Fruit fly (Drosophila melanogaster) whole organism, embryonic: ENCODE measurements around the gene Mfe2.

Source experiments
- Blimp-1 ChIP-seq: fragments of 200-800 bp; sonication (Bioruptor generic); optimal IDR thresholded peaks from 3 replicates; lab custom pipeline; 2018; ENCODE audit warnings: missing biosample characterization, missing genetic modification characterization, mild to moderate bottlenecking, moderate library complexity, missing genetic modification reagents
- CG11247 ChIP-seq: fragments of 200-800 bp; sonication (Bioruptor generic); IDR thresholded peaks from 2 replicates; pipeline ENCODE4 v1.3.6; 2022; ENCODE audit warnings: missing biosample characterization, missing genetic modification characterization
- CG11696 ChIP-seq: fragments of 200-800 bp; sonication (Bioruptor generic); IDR thresholded peaks from 2 replicates; pipeline ENCODE4 v1.3.6; 2022; ENCODE audit warnings: missing biosample characterization, missing genetic modification characterization
- CG12299 ChIP-seq: fragments of 200-800 bp; sonication (Bioruptor generic); optimal IDR thresholded peaks from 2 replicates; lab custom pipeline; 2018; ENCODE audit warnings: missing biosample characterization, mild to moderate bottlenecking, missing genetic modification characterization
- CG12744 ChIP-seq: fragments of 200-800 bp; sonication (Bioruptor generic); optimal IDR thresholded peaks from 2 replicates; lab custom pipeline; 2016; ENCODE audit warnings: missing biosample characterization, missing genetic modification characterization
- CG12769 ChIP-seq: fragments of 200-800 bp; sonication (Bioruptor generic); optimal IDR thresholded peaks from 2 replicates; lab custom pipeline; 2019; ENCODE audit warnings: missing biosample characterization, mild to moderate bottlenecking, missing genetic modification characterization, moderate library complexity
- CG12942 ChIP-seq: fragments of 200-800 bp; sonication (Bioruptor generic); optimal IDR thresholded peaks from 3 replicates; lab custom pipeline; 2016; ENCODE audit warnings: missing biosample characterization, missing genetic modification characterization
- CG13287 ChIP-seq: fragments of 200-800 bp; sonication (Bioruptor generic); IDR thresholded peaks from 2 replicates; pipeline ENCODE4 v1.3.6; 2022; ENCODE audit warnings: missing biosample characterization, missing genetic modification characterization; ENCODE audit not compliant: partially characterized antibody
- CG13624 ChIP-seq: fragments of 200-800 bp; sonication (Bioruptor generic); optimal IDR thresholded peaks from 2 replicates; lab custom pipeline; 2016; ENCODE audit warnings: missing biosample characterization, missing genetic modification characterization
- CG14014 ChIP-seq: fragments of 200-800 bp; sonication (Bioruptor generic); IDR thresholded peaks from 2 replicates; pipeline ENCODE4 v1.3.6; 2022; ENCODE audit warnings: missing biosample characterization, missing genetic modification characterization
- CG14441 ChIP-seq: fragments of 200-800 bp; sonication (Bioruptor generic); IDR thresholded peaks from 2 replicates; pipeline ENCODE4 v1.3.6; 2022; ENCODE audit warnings: missing biosample characterization, missing genetic modification characterization
- CG15479 ChIP-seq: fragments of 200-800 bp; sonication (Bioruptor generic); optimal IDR thresholded peaks from 3 replicates; lab custom pipeline; 2019; ENCODE audit warnings: missing biosample characterization, mild to moderate bottlenecking, missing genetic modification characterization, moderate library complexity
- CG1647 ChIP-seq: fragments of 200-800 bp; sonication (Bioruptor generic); optimal IDR thresholded peaks from 3 replicates; lab custom pipeline; 2016; ENCODE audit warnings: missing biosample characterization, missing genetic modification characterization
- CG17186 ChIP-seq: fragments of 200-800 bp; sonication (Bioruptor generic); optimal IDR thresholded peaks from 3 replicates; lab custom pipeline; 2017; ENCODE audit warnings: missing biosample characterization, missing genetic modification reagents, missing genetic modification characterization
- CG17361 ChIP-seq: fragments of 200-800 bp; sonication (Bioruptor generic); IDR thresholded peaks from 3 replicates; pipeline ENCODE4 v1.3.6; 2022; ENCODE audit warnings: missing biosample characterization, missing genetic modification characterization
- CG17829 ChIP-seq: fragments of 200-800 bp; optimal IDR thresholded peaks from 2 replicates; lab custom pipeline; 2019; ENCODE audit warnings: missing biosample characterization, mild to moderate bottlenecking, missing genetic modification characterization, moderate library complexity
- CG18619 ChIP-seq: fragments of 200-800 bp; sonication (Bioruptor generic); optimal IDR thresholded peaks from 3 replicates; lab custom pipeline; 2017; ENCODE audit warnings: missing biosample characterization, mild to moderate bottlenecking, missing genetic modification characterization
- CG30403 ChIP-seq: fragments of 200-800 bp; sonication (Bioruptor generic); optimal IDR thresholded peaks from 3 replicates; lab custom pipeline; 2016; ENCODE audit warnings: missing biosample characterization, missing genetic modification characterization
- CG3065 ChIP-seq: fragments of 200-800 bp; sonication (Bioruptor generic); optimal IDR thresholded peaks from 2 replicates; lab custom pipeline; 2016; ENCODE audit warnings: missing biosample characterization, missing genetic modification characterization
- CG9437 ChIP-seq: fragments of 200-800 bp; sonication (Bioruptor generic); optimal IDR thresholded peaks from 2 replicates; lab custom pipeline; 2018; ENCODE audit warnings: missing biosample characterization, mild to moderate bottlenecking, missing genetic modification characterization
- CG9609 ChIP-seq: fragments of 200-800 bp; sonication (Bioruptor generic); optimal IDR thresholded peaks from 3 replicates; lab custom pipeline; 2016; ENCODE audit warnings: missing biosample characterization, missing genetic modification characterization
- D19B ChIP-seq: fragments of 200-800 bp; sonication (Bioruptor generic); optimal IDR thresholded peaks from 2 replicates; lab custom pipeline; 2017; ENCODE audit warnings: missing biosample characterization, mild to moderate bottlenecking, missing genetic modification characterization
- Dad ChIP-seq: fragments of 200-800 bp; sonication (Bioruptor generic); optimal IDR thresholded peaks from 3 replicates; lab custom pipeline; 2016; ENCODE audit warnings: missing biosample characterization, missing genetic modification characterization
- Dp ChIP-seq: fragments of 200-800 bp; sonication (Bioruptor generic); optimal IDR thresholded peaks from 2 replicates; lab custom pipeline; 2018; ENCODE audit warnings: missing biosample characterization, mild to moderate bottlenecking, missing genetic modification characterization, moderate library complexity
- Gsc ChIP-seq: fragments of 200-800 bp; sonication (Bioruptor generic); IDR thresholded peaks from 2 replicates; pipeline ENCODE4 v1.3.6; 2022; ENCODE audit warnings: missing biosample characterization, missing genetic modification characterization
- HLH3B ChIP-seq: fragments of 200-800 bp; sonication (Bioruptor generic); IDR thresholded peaks from 2 replicates; pipeline ENCODE4 v1.3.6; 2022; ENCODE audit warnings: missing biosample characterization, missing genetic modification characterization
- HLH54F ChIP-seq: fragments of 200-800 bp; sonication (Bioruptor generic); optimal IDR thresholded peaks from 3 replicates; lab custom pipeline; 2016; ENCODE audit warnings: missing biosample characterization, missing genetic modification characterization
- Hr78 ChIP-seq, 2 experiments: fragments of 200-800 bp in 1 of 2; fragments of >200 bp in 1 of 2; sonication (Bioruptor generic) in 1 of 2; optimal IDR thresholded peaks; 2 replicates each; lab custom pipeline; 2017 to 2019; ENCODE audit warnings: missing biosample characterization in 2 of 2, missing genetic modification characterization in 2 of 2, mild to moderate bottlenecking in 1 of 2, moderate library complexity in 1 of 2
- Hsf ChIP-seq: fragments of 200-800 bp; sonication (Bioruptor generic); optimal IDR thresholded peaks from 3 replicates; lab custom pipeline; 2016; ENCODE audit warnings: missing biosample characterization, missing genetic modification characterization
- Med ChIP-seq: fragments of 200-800 bp; sonication (Bioruptor generic); peaks from one replicate; lab custom pipeline; 2016; ENCODE audit warnings: missing biosample characterization, missing genetic modification characterization, mild to moderate bottlenecking, inconsistent platforms, moderate library complexity
- Opbp ChIP-seq: fragments of 200-800 bp; sonication (Bioruptor generic); IDR thresholded peaks from 3 replicates; pipeline ENCODE4 v1.3.6; 2022; ENCODE audit warnings: missing biosample characterization, missing genetic modification characterization; ENCODE audit not compliant: partially characterized antibody
- Pdp1 ChIP-seq, 2 experiments: fragments of 200-800 bp; sonication (Bioruptor generic); optimal IDR thresholded peaks; 3 replicates each; lab custom pipeline; 2016; ENCODE audit warnings: missing biosample characterization in 2 of 2, missing genetic modification characterization in 2 of 2, mild to moderate bottlenecking in 1 of 2, moderate library complexity in 1 of 2
- al ChIP-seq: fragments of 200-800 bp; sonication (Bioruptor generic); IDR thresholded peaks from 2 replicates; pipeline ENCODE4 v1.3.6; 2022; ENCODE audit warnings: missing biosample characterization, missing genetic modification characterization
- crol ChIP-seq: fragments of 200-800 bp; sonication (Bioruptor generic); IDR thresholded peaks from 2 replicates; pipeline ENCODE4 v1.3.6; 2022; ENCODE audit warnings: missing biosample characterization, missing genetic modification characterization
- dm ChIP-seq: fragments of 200-800 bp; sonication (Bioruptor generic); optimal IDR thresholded peaks from 3 replicates; lab custom pipeline; 2016; ENCODE audit warnings: missing biosample characterization, missing genetic modification characterization
- dmrt99B ChIP-seq: fragments of 200-800 bp; sonication (Bioruptor generic); optimal IDR thresholded peaks from 2 replicates; lab custom pipeline; 2018; ENCODE audit warnings: missing biosample characterization, mild to moderate bottlenecking, missing genetic modification characterization, moderate library complexity
- esg ChIP-seq: fragments of 200-800 bp; sonication (Bioruptor generic); conservative IDR thresholded peaks from 2 replicates; pipeline ENCODE4 v1.3.6; 2022; ENCODE audit warnings: missing biosample characterization, missing genetic modification characterization
- exex ChIP-seq: fragments of 200-800 bp; sonication (Bioruptor generic); optimal IDR thresholded peaks from 4 replicates; lab custom pipeline; 2018; ENCODE audit warnings: missing biosample characterization, mild to moderate bottlenecking, missing genetic modification characterization, moderate library complexity
- her ChIP-seq: fragments of 200-800 bp; sonication (Bioruptor generic); optimal IDR thresholded peaks from 2 replicates; lab custom pipeline; 2016; ENCODE audit warnings: missing biosample characterization, missing genetic modification characterization
- lbe ChIP-seq: fragments of 200-800 bp; sonication (Bioruptor generic); optimal IDR thresholded peaks from 2 replicates; lab custom pipeline; 2016; ENCODE audit warnings: missing biosample characterization, mild to moderate bottlenecking, missing genetic modification characterization
- pzg ChIP-seq: fragments of 200-800 bp; sonication (Bioruptor generic); optimal IDR thresholded peaks from 3 replicates; lab custom pipeline; 2018; ENCODE audit warnings: missing biosample characterization, mild to moderate bottlenecking, missing genetic modification characterization, moderate library complexity
- shn ChIP-seq: fragments of 200-800 bp; sonication (Bioruptor generic); optimal IDR thresholded peaks from 3 replicates; lab custom pipeline; 2016; ENCODE audit warnings: missing biosample characterization, missing genetic modification characterization
- sob ChIP-seq: fragments of 200-800 bp; sonication (Bioruptor generic); IDR thresholded peaks from 2 replicates; pipeline ENCODE4 v1.3.6; 2022; ENCODE audit warnings: missing biosample characterization, missing genetic modification characterization
- ssp ChIP-seq: fragments of 200-800 bp; sonication (Bioruptor generic); IDR thresholded peaks from 2 replicates; pipeline ENCODE4 v1.3.6; 2022; ENCODE audit warnings: missing biosample characterization, missing genetic modification characterization
- sug ChIP-seq: fragments of 200-800 bp; optimal IDR thresholded peaks from 2 replicates; lab custom pipeline; 2019; ENCODE audit warnings: missing biosample characterization, mild to moderate bottlenecking, missing genetic modification characterization, moderate library complexity
- unpg ChIP-seq: fragments of 200-800 bp; sonication (Bioruptor generic); optimal IDR thresholded peaks from 3 replicates; lab custom pipeline; 2018; ENCODE audit warnings: missing biosample characterization, mild to moderate bottlenecking, missing genetic modification characterization, moderate library complexity
- vfl ChIP-seq: fragments of 200-800 bp; sonication (Bioruptor generic); optimal IDR thresholded peaks from 2 replicates; lab custom pipeline; 2016; ENCODE audit warnings: missing biosample characterization, missing genetic modification characterization
- wek ChIP-seq: fragments of 200-800 bp; sonication (Bioruptor generic); optimal IDR thresholded peaks from 3 replicates; lab custom pipeline; 2018; ENCODE audit warnings: missing biosample characterization, mild to moderate bottlenecking, missing genetic modification characterization, moderate library complexity

Gene Mfe2

DNA sequence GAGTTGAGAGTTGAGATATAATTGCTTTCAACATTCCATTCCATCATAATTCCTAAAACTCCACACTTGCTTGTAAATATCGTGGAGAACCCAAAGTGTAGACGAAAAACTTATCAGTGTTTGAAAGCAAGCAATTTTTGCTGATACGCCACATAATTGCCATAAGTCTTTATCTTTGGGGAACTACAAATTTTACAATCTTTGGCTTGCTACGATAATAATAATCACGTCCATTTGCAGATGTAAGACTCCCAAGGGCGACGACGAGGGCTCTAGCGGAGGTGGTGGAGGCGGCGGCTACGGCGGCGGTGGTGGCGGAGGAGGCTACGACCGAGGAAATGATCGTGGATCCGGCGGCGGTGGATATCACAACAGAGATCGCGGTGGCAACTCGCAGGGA lies 21.9 kb downstream of the Mfe2 start:
- TF ChIP-seq CG12299 (tag; lab: Kevin White, UChicago) (no peak), crol (GFP tag; lab: Robert Waterston, UW) (peak; percentile 20; the same call in 1 of the 2 replicates), CG11696 (no peak), dm (no peak), sug (peak; percentile 25), CG17829 (no peak), exex (tag; lab: Kevin White, UChicago) (peak; percentile 69), Med (GFP tag; lab: Kevin White, UChicago) (peak; percentile 48), Gsc (GFP tag; lab: Robert Waterston, UW) (no peak)

- 0 out of 2 replicates have a peak, but pooled peaks have one; percentile 10 for TF ChIP-seq al (GFP tag; lab: Robert Waterston, UW)
- peak; percentile 27 for TF ChIP-seq CG15479 (GFP tag; lab: Kevin White, UChicago)
- peak; percentile 1 for TF ChIP-seq shn (GFP tag; lab: Kevin White, UChicago)
- TF ChIP-seq pzg (GFP tag; lab: Kevin White, UChicago): peak; percentile 84
- peak; percentile 89 for TF ChIP-seq Opbp (GFP tag; lab: Robert Waterston, UW)
- TF ChIP-seq HLH3B (GFP tag; lab: Robert Waterston, UW): no peak
- TF ChIP-seq Hr78 (GFP tag; optimal IDR thresholded peaks at IDR 0.05; lab: Kevin White, UChicago): no peak
- peak; percentile 29 for TF ChIP-seq Pdp1 (GFP tag; optimal IDR thresholded peaks at IDR 0.05; lab: Kevin White, UChicago)
- TF ChIP-seq HLH54F (GFP tag; lab: Kevin White, UChicago): peak; percentile 66
- peak; percentile 56 for TF ChIP-seq CG13624 (GFP tag; lab: Kevin White, UChicago)
- TF ChIP-seq Dp (GFP tag; lab: Kevin White, UChicago): peak; percentile 32
- peak; percentile 22 for TF ChIP-seq CG17186 (GFP tag; lab: Kevin White, UChicago)
- peak; percentile 51; the same call in 1 of the 2 replicates for TF ChIP-seq CG11247 (GFP tag; lab: Robert Waterston, UW)
- peak; percentile 61 for TF ChIP-seq CG14441 (GFP tag; lab: Robert Waterston, UW)
- peak; percentile 49 for TF ChIP-seq CG9609 (GFP tag; lab: Kevin White, UChicago)
- TF ChIP-seq lbe (GFP tag; lab: Kevin White, UChicago): peak; percentile 60
- TF ChIP-seq CG1647 (GFP tag; lab: Kevin White, UChicago): peak; percentile 28
- peak; percentile 6 for TF ChIP-seq CG12942 (GFP tag; lab: Kevin White, UChicago)
- peak; percentile 45 for TF ChIP-seq Hsf (GFP tag; lab: Kevin White, UChicago)
- TF ChIP-seq CG30403 (GFP tag; lab: Kevin White, UChicago): peak; percentile 48
- TF ChIP-seq vfl: peak; percentile 42
- TF ChIP-seq wek (GFP tag; lab: Kevin White, UChicago): no peak
- no peak for TF ChIP-seq CG12769 (tag; lab: Kevin White, UChicago)
- TF ChIP-seq unpg: no peak
- no peak; the same call in 2 of the 3 replicates for TF ChIP-seq CG17361 (GFP tag; lab: Robert Waterston, UW)
- peak; percentile 71; the same call in 1 of the 2 replicates for TF ChIP-seq sob (GFP tag; lab: Robert Waterston, UW)
- TF ChIP-seq ssp (GFP tag; lab: Robert Waterston, UW): peak; percentile 30; the same call in 1 of the 2 replicates
- no peak for TF ChIP-seq D19B
- TF ChIP-seq CG9437: no peak
- TF ChIP-seq Blimp-1 (GFP tag; lab: Kevin White, UChicago): peak; percentile 62
- peak; percentile 82 for TF ChIP-seq CG13287 (GFP tag; lab: Robert Waterston, UW)
- no peak for TF ChIP-seq CG3065
- TF ChIP-seq Dad (GFP tag; lab: Kevin White, UChicago): peak; percentile 55
- peak; percentile 27 for TF ChIP-seq CG12744 (GFP tag; lab: Kevin White, UChicago)
- no peak for TF ChIP-seq CG18619 (GFP tag; lab: Kevin White, UChicago)
- TF ChIP-seq dmrt99B (tag; lab: Kevin White, UChicago): no peak
- peak; percentile 61 for TF ChIP-seq her (GFP tag; lab: Kevin White, UChicago)
- no peak for TF ChIP-seq CG14014 (GFP tag; lab: Robert Waterston, UW)
- TF ChIP-seq esg (GFP tag; lab: Robert Waterston, UW): no peak
These were observed 25.9 kb downstream of the Mfe2 start, which contains the start of gene CG3632 for dm6 chrX:16296423-16297292. TSS of gene CG3632 (plus strand) at chrX:16296671.
